Fruit fly (Drosophila melanogaster): ENCODE data around the gene Myb.

Gene Myb

DNA sequence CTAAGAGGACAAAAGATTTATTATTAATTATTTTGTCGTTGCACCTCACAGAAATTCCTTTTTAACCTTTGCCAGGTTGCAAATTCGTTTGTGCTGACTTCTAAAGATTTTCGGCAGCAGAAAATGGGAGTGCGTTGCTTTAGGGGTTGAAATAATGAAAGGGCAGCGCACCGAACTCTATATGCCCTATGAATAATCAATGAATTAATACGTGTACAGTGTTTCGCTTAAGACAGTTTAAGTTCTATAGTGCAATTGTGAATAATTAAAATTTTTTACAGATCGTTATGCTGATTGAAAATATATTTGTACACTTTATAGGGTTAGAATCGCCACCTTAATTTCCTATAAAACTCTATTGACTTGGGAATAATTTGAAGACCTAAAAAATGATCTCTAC, 41.5 kb downstream of the Myb start:
- TF ChIP-seq CG31388 (GFP tag; optimal IDR thresholded peaks at IDR 0.05), result no peak
- no peak for TF ChIP-seq her (GFP tag; optimal IDR thresholded peaks at IDR 0.05)
- no peak for TF ChIP-seq onecut (GFP tag; IDR thresholded peaks at IDR 0.05)
- no peak for TF ChIP-seq CG8944 (GFP tag; optimal IDR thresholded peaks at IDR 0.05)
- TF ChIP-seq CG16813 (GFP tag; IDR thresholded peaks at IDR 0.05; ENCODE audit: partially characterized antibody), result no peak
- TF ChIP-seq pita (GFP tag; optimal IDR thresholded peaks at IDR 0.05), result no peak
- TF ChIP-seq CG6654 (GFP tag; optimal IDR thresholded peaks at IDR 0.05), result no peak
- no peak for TF ChIP-seq gsb-n (tag; optimal IDR thresholded peaks at IDR 0.05)
- TF ChIP-seq D19A (tag; optimal IDR thresholded peaks at IDR 0.05), result peak; percentile 98
- TF ChIP-seq sens (GFP tag), result peak; percentile 53
- TF ChIP-seq inv (GFP tag; IDR thresholded peaks at IDR 0.05; ENCODE audit: partially characterized antibody), result no peak
- TF ChIP-seq CG14014 (GFP tag; IDR thresholded peaks at IDR 0.05), result no peak
- no peak for TF ChIP-seq CG14710 (tag; optimal IDR thresholded peaks at IDR 0.05)
- no peak for TF ChIP-seq Chrac-16 (GFP tag; optimal IDR thresholded peaks at IDR 0.05)
- no peak for TF ChIP-seq CG13894 (tag; optimal IDR thresholded peaks at IDR 0.05)
- peak; percentile 13 for TF ChIP-seq CG18262 (tag; optimal IDR thresholded peaks at IDR 0.05)
- no peak for TF ChIP-seq gcm2 (GFP tag; optimal IDR thresholded peaks at IDR 0.05)
- TF ChIP-seq slou (GFP tag; optimal IDR thresholded peaks at IDR 0.05), result no peak
- no peak for TF ChIP-seq E2f1 (GFP tag; IDR thresholded peaks at IDR 0.05)
- no peak for TF ChIP-seq Max (GFP tag; optimal IDR thresholded peaks at IDR 0.05)
- no peak for TF ChIP-seq Dip3 (GFP tag; optimal IDR thresholded peaks at IDR 0.05)
- no peak for TF ChIP-seq shn (GFP tag; optimal IDR thresholded peaks at IDR 0.05)
- TF ChIP-seq row (GFP tag; IDR thresholded peaks at IDR 0.05), result peak; percentile 35; the same call in 1 of the 3 replicates
- TF ChIP-seq slbo (GFP tag; IDR thresholded peaks at IDR 0.05), result no peak
- peak; percentile 58 for TF ChIP-seq Med (GFP tag)
- TF ChIP-seq CG4282 (GFP tag; optimal IDR thresholded peaks at IDR 0.05), result no peak
- TF ChIP-seq seq (GFP tag; IDR thresholded peaks at IDR 0.05), result no peak
- no peak for TF ChIP-seq CG6689 (GFP tag; IDR thresholded peaks at IDR 0.05)
- no peak for TF ChIP-seq Neu2 (GFP tag; optimal IDR thresholded peaks at IDR 0.05; ENCODE audit: borderline replicate concordance)

DNA sequence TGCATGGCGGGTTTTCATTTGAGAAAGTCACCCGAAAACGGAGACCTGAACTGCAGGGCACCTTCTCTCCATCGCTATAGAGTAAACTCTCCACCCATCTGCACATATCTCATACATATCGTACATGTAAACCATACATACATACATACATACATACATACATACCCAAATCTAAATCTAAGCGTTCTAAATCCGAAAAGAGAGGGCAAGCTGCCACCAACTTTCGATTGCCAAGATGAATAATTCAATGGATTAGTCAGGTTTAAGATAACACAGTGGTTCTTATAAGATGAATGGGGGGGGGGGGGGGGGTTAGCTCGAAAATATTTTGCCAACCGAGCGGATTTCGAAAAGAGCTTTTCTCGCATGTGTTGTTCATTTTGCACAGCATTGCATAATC, 43.1 kb downstream of the Myb start:
- TF ChIP-seq jigr1 (GFP tag; IDR thresholded peaks at IDR 0.05) (no peak), CG30403 (GFP tag; optimal IDR thresholded peaks at IDR 0.05) (no peak), CG8290 (GFP tag; optimal IDR thresholded peaks at IDR 0.05) (no peak), CG8290 (tag; optimal IDR thresholded peaks at IDR 0.05) (no peak), otp (GFP tag; IDR thresholded peaks at IDR 0.05) (no peak), chm (GFP tag; IDR thresholded peaks at IDR 0.05) (no peak), sd (tag; optimal IDR thresholded peaks at IDR 0.05) (peak; percentile 21), Med (GFP tag) (no peak), Blimp-1 (GFP tag; optimal IDR thresholded peaks at IDR 0.05) (peak; percentile 73), Dip2 (GFP tag; IDR thresholded peaks at IDR 0.05) (no peak), CG13296 (GFP tag; optimal IDR thresholded peaks at IDR 0.05) (no peak), cg (GFP tag; optimal IDR thresholded peaks at IDR 0.05) (peak; percentile 58), ERR (GFP tag; optimal IDR thresholded peaks at IDR 0.05) (no peak), bigmax (GFP tag; optimal IDR thresholded peaks at IDR 0.05) (no peak), CG8924 (tag; optimal IDR thresholded peaks at IDR 0.05) (no peak), kay (GFP tag; optimal IDR thresholded peaks at IDR 0.05) (no peak), CG11456 (GFP tag; IDR thresholded peaks at IDR 0.05) (no peak), TFAM (GFP tag; optimal IDR thresholded peaks at IDR 0.05) (no peak), CG6791 (GFP tag; IDR thresholded peaks at IDR 0.05; ENCODE audit: partially characterized antibody) (no peak), ara (GFP tag; IDR thresholded peaks at IDR 0.05) (no peak), ssp (GFP tag; IDR thresholded peaks at IDR 0.05) (no peak), CG4617 (GFP tag; optimal IDR thresholded peaks at IDR 0.05; ENCODE audit: borderline replicate concordance) (no peak), CG1602 (GFP tag; optimal IDR thresholded peaks at IDR 0.05) (no peak)
